Fruit fly (Drosophila melanogaster): ENCODE data around the gene Ccp84Ae.

The Ccp84Ae gene

DNA sequence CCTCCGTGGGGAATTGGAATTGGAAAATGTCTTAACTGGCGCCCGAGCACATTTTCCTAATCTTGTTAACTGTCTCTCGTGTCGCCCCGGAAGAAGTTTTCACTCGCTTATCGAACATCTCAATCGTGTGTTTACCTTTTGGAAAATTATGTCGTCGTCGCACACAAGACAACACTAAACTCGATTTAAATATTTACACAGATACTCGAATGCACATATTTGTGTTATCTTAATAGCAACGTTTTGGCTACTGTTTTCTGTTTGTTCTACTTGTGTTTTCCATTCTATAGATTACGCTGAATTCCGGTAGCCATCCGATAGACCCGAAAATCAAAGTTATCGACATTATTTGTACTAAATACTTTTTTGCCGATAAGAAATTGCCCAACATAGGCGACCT is 24.3 kb downstream of the Ccp84Ae start (continued):
- TF ChIP-seq CG8388 (GFP tag; optimal IDR thresholded peaks at IDR 0.05) (peak; percentile 7), kay (GFP tag; optimal IDR thresholded peaks at IDR 0.05) (no peak), CG14667 (GFP tag; IDR thresholded peaks at IDR 0.05) (no peak), ash1 (GFP tag; optimal IDR thresholded peaks at IDR 0.05) (no peak), tap (tag; optimal IDR thresholded peaks at IDR 0.05) (no peak), CG5953 (GFP tag; IDR thresholded peaks at IDR 0.05) (no peak), chm (GFP tag; IDR thresholded peaks at IDR 0.05) (peak; percentile 12; the same call in 1 of the 2 replicates), CG10366 (GFP tag; IDR thresholded peaks at IDR 0.05) (no peak), CG12155 (GFP tag; optimal IDR thresholded peaks at IDR 0.05) (no peak), Antp (GFP tag; optimal IDR thresholded peaks at IDR 0.05) (no peak), phol (tag; optimal IDR thresholded peaks at IDR 0.05) (peak; percentile 1), CG7839 (tag; optimal IDR thresholded peaks at IDR 0.05) (no peak), Abd-B (GFP tag; optimal IDR thresholded peaks at IDR 0.05) (no peak), Asciz (GFP tag; optimal IDR thresholded peaks at IDR 0.05) (peak; percentile 48), CG11696 (GFP tag; IDR thresholded peaks at IDR 0.05) (no peak), CG7987 (GFP tag; optimal IDR thresholded peaks at IDR 0.05) (peak; percentile 54), H2.0 (GFP tag; IDR thresholded peaks at IDR 0.05) (no peak), jing (GFP tag; optimal IDR thresholded peaks at IDR 0.05) (peak; percentile 42), CG8281 (tag; optimal IDR thresholded peaks at IDR 0.05) (no peak), klu (GFP tag; IDR thresholded peaks at IDR 0.05) (no peak), CG6791 (GFP tag; IDR thresholded peaks at IDR 0.05; ENCODE audit: partially characterized antibody) (no peak), Ets97D (GFP tag; optimal IDR thresholded peaks at IDR 0.05) (no peak), CG17359 (tag; optimal IDR thresholded peaks at IDR 0.05) (no peak), CG1529 (GFP tag; optimal IDR thresholded peaks at IDR 0.05) (peak; percentile 35), unpg (GFP tag; optimal IDR thresholded peaks at IDR 0.05) (peak; percentile 34), CG8924 (tag; optimal IDR thresholded peaks at IDR 0.05) (peak; percentile 64), lola (GFP tag; optimal IDR thresholded peaks at IDR 0.05) (peak in 1 of 3 experiments; percentile 59), Lpt (GFP tag; optimal IDR thresholded peaks at IDR 0.05) (no peak), sd (tag; optimal IDR thresholded peaks at IDR 0.05) (peak; percentile 40), CG9932 (GFP tag; IDR thresholded peaks at IDR 0.05) (no peak), CG6813 (GFP tag; optimal IDR thresholded peaks at IDR 0.05) (peak; percentile 81), nau (GFP tag; optimal IDR thresholded peaks at IDR 0.05) (no peak), CG3065 (GFP tag; optimal IDR thresholded peaks at IDR 0.05) (no peak), tna (GFP tag; IDR thresholded peaks at IDR 0.05; ENCODE audit: partially characterized antibody) (no peak), CG7271 (tag; optimal IDR thresholded peaks at IDR 0.05) (peak; percentile 76), CG10267 (tag; optimal IDR thresholded peaks at IDR 0.05) (peak; percentile 26), prd (optimal IDR thresholded peaks at IDR 0.05) (no peak), prd (GFP tag; IDR thresholded peaks at IDR 0.05) (no peak), amos (GFP tag; IDR thresholded peaks at IDR 0.05; ENCODE audit: partially characterized antibody) (no peak), Camta (GFP tag; optimal IDR thresholded peaks at IDR 0.05) (peak; percentile 42), HLH54F (GFP tag; optimal IDR thresholded peaks at IDR 0.05) (no peak), twi (tag; optimal IDR thresholded peaks at IDR 0.05) (peak; percentile 46), sisA (GFP tag; IDR thresholded peaks at IDR 0.05) (no peak), nmo (GFP tag; optimal IDR thresholded peaks at IDR 0.05) (peak; percentile 19), CG11085 (GFP tag; IDR thresholded peaks at IDR 0.05) (no peak), CG13424 (tag; optimal IDR thresholded peaks at IDR 0.05) (peak; percentile 19), CG10543 (GFP tag; optimal IDR thresholded peaks at IDR 0.05) (no peak), H15 (GFP tag; IDR thresholded peaks at IDR 0.05) (no peak), gsb (GFP tag; IDR thresholded peaks at IDR 0.05) (no peak), CG10979 (tag; optimal IDR thresholded peaks at IDR 0.05) (peak; percentile 40), btn (GFP tag; optimal IDR thresholded peaks at IDR 0.05) (peak; percentile 5)
